Worm (Caenorhabditis elegans) whole organism, young adult: ENCODE measurements around the gene mrps-7.

ENCODE experiments used
- C06A6.2 ChIP-seq: fragments of 200-800 bp; sonication (Bioruptor generic); conservative IDR thresholded peaks from 2 replicates; pipeline ENCODE4 v1.3.6; 2022; ENCODE audit warnings: missing genetic modification characterization, missing compliant biosample characterization
- F10E7.11 ChIP-seq: sonication (generic microtip); optimal IDR thresholded peaks from 2 replicates; lab custom pipeline; 2017; ENCODE audit warnings: mild to moderate bottlenecking, missing genetic modification characterization, moderate library complexity, missing compliant biosample characterization
- F22D6.2 ChIP-seq: sonication (generic microtip); optimal IDR thresholded peaks from 2 replicates; lab custom pipeline; 2016; ENCODE audit warnings: mild to moderate bottlenecking, missing genetic modification characterization, missing compliant biosample characterization
- F23B12.7 ChIP-seq: sonication (generic microtip); optimal IDR thresholded peaks from 2 replicates; lab custom pipeline; 2017; ENCODE audit warnings: missing genetic modification characterization, mild to moderate bottlenecking, missing compliant biosample characterization, antibody characterized with exemption, moderate library complexity; ENCODE audit not compliant: insufficient read depth
- F49E8.2 ChIP-seq: sonication (generic microtip); optimal IDR thresholded peaks from 3 replicates; lab custom pipeline; 2017; ENCODE audit warnings: missing genetic modification characterization, mild to moderate bottlenecking, missing compliant biosample characterization, antibody characterized with exemption, moderate library complexity; ENCODE audit not compliant: insufficient read depth
- F57C9.4 ChIP-seq: sonication (generic microtip); optimal IDR thresholded peaks from 2 replicates; lab custom pipeline; 2017; ENCODE audit warnings: mild to moderate bottlenecking, missing genetic modification characterization, missing compliant biosample characterization
- K12H6.12 ChIP-seq: fragments of 200-800 bp; sonication (Bioruptor generic); optimal IDR thresholded peaks from 2 replicates; lab custom pipeline; 2018; ENCODE audit warnings: mild to moderate bottlenecking, missing genetic modification characterization, missing compliant biosample characterization
- T26A5.8 ChIP-seq: sonication (generic microtip); optimal IDR thresholded peaks from 2 replicates; lab custom pipeline; 2016; ENCODE audit warnings: missing genetic modification characterization, missing compliant biosample characterization
- Y56A3A.18 ChIP-seq: fragments of 200-800 bp; sonication (Bioruptor generic); IDR thresholded peaks from 2 replicates; pipeline ENCODE4 v1.3.6; 2022; ENCODE audit warnings: missing genetic modification reagents, missing genetic modification characterization, missing compliant biosample characterization
- Y67H2A.10 ChIP-seq: fragments of 200-800 bp; sonication (Bioruptor generic); conservative IDR thresholded peaks from 2 replicates; pipeline ENCODE4 v1.3.6; 2022; ENCODE audit warnings: missing genetic modification reagents, missing genetic modification characterization, missing compliant biosample characterization
- Y95B8A.8 ChIP-seq: fragments of 200-800 bp; sonication (Bioruptor generic); IDR thresholded peaks from 2 replicates; pipeline ENCODE4 v1.3.6; 2022; ENCODE audit warnings: missing genetic modification reagents, missing genetic modification characterization, missing compliant biosample characterization
- akir-1 ChIP-seq: fragments of 200-800 bp; sonication (Bioruptor generic); optimal IDR thresholded peaks from 2 replicates; lab custom pipeline; 2018; ENCODE audit warnings: mild to moderate bottlenecking, missing genetic modification characterization, moderate library complexity, missing compliant biosample characterization
- aptf-2 ChIP-seq: fragments of 200-800 bp; sonication (Bioruptor generic); conservative IDR thresholded peaks from 2 replicates; pipeline ENCODE4 v1.3.6; 2022; ENCODE audit warnings: missing genetic modification reagents, missing genetic modification characterization, missing compliant biosample characterization
- aptf-3 ChIP-seq: fragments of 200-800 bp; sonication (Bioruptor generic); IDR thresholded peaks from 2 replicates; pipeline ENCODE4 v1.3.6; 2022; ENCODE audit warnings: missing genetic modification characterization, missing compliant biosample characterization
- attf-3 ChIP-seq: fragments of 200-800 bp; sonication (Bioruptor generic); conservative IDR thresholded peaks from 2 replicates; pipeline ENCODE4 v1.3.6; 2022; ENCODE audit warnings: missing genetic modification reagents, missing genetic modification characterization, missing compliant biosample characterization
- attf-6 ChIP-seq: fragments of 200-800 bp; sonication (Bioruptor generic); IDR thresholded peaks from 2 replicates; pipeline ENCODE4 v1.3.6; 2022; ENCODE audit warnings: missing genetic modification reagents, missing genetic modification characterization, missing compliant biosample characterization
- bed-2 ChIP-seq: fragments of 200-800 bp; sonication (Bioruptor generic); IDR thresholded peaks from 2 replicates; pipeline ENCODE4 v1.3.6; 2022; ENCODE audit warnings: missing genetic modification reagents, missing genetic modification characterization, missing compliant biosample characterization
- cebp-1 ChIP-seq, 2 experiments: fragments of 200-800 bp in 1 of 2; sonication (Bioruptor generic) in 1 of 2; sonication (generic microtip) in 1 of 2; IDR thresholded peaks in 1 of 2; optimal IDR thresholded peaks in 1 of 2; 2 replicates each; pipeline versions ENCODE4 v1.3.6 to Lab custom; 2017 to 2022; ENCODE audit warnings: missing compliant biosample characterization in 2 of 2, missing genetic modification characterization in 2 of 2, mild to moderate bottlenecking in 1 of 2, missing genetic modification reagents in 1 of 2, moderate library complexity in 1 of 2
- ceh-100 ChIP-seq: fragments of 200-800 bp; sonication (Bioruptor generic); IDR thresholded peaks from 2 replicates; pipeline ENCODE4 v1.3.6; 2022; ENCODE audit warnings: missing genetic modification reagents, missing genetic modification characterization, missing compliant biosample characterization
- ceh-79 ChIP-seq: sonication (generic microtip); optimal IDR thresholded peaks from 2 replicates; lab custom pipeline; 2017; ENCODE audit warnings: mild to moderate bottlenecking, missing genetic modification characterization, missing compliant biosample characterization
- chd-7 ChIP-seq: sonication (generic microtip); optimal IDR thresholded peaks from 2 replicates; lab custom pipeline; 2016; ENCODE audit warnings: mild to moderate bottlenecking, missing genetic modification characterization, moderate library complexity, missing compliant biosample characterization
- dox-1 ChIP-seq: fragments of 200-800 bp; sonication (Bioruptor generic); IDR thresholded peaks from 2 replicates; pipeline ENCODE4 v1.3.6; 2022; ENCODE audit warnings: missing genetic modification reagents, missing genetic modification characterization, missing compliant biosample characterization
- dpl-1 ChIP-seq: fragments of 150-350 bp; optimal IDR thresholded peaks from 2 replicates; lab custom pipeline; 2014; ENCODE audit warnings: missing biosample characterization, missing genetic modification reagents, missing genetic modification characterization
- efl-1 ChIP-seq: fragments of 150-350 bp; optimal IDR thresholded peaks from 2 replicates; lab custom pipeline; 2014; ENCODE audit warnings: missing biosample characterization, missing genetic modification reagents, missing genetic modification characterization
- egl-18 ChIP-seq: fragments of 200-800 bp; sonication (Bioruptor generic); IDR thresholded peaks from 2 replicates; pipeline ENCODE4 v1.3.6; 2022; ENCODE audit warnings: missing genetic modification reagents, missing genetic modification characterization, missing compliant biosample characterization
- egrh-3 ChIP-seq: fragments of 200-800 bp; sonication (Bioruptor generic); IDR thresholded peaks from 2 replicates; pipeline ENCODE4 v1.3.6; 2022; ENCODE audit warnings: missing genetic modification reagents, missing genetic modification characterization, missing compliant biosample characterization
- ekl-4 ChIP-seq: fragments of 200-800 bp; sonication (Bioruptor generic); IDR thresholded peaks from 2 replicates; pipeline ENCODE4 v1.3.6; 2022; ENCODE audit warnings: missing genetic modification reagents, missing genetic modification characterization, missing compliant biosample characterization
- him-1 ChIP-seq: sonication (generic microtip); optimal IDR thresholded peaks from 2 replicates; lab custom pipeline; 2016; ENCODE audit warnings: missing genotype, missing genetic modification reagents, missing genetic modification characterization, missing compliant biosample characterization
- hlh-26 ChIP-seq: fragments of 200-800 bp; sonication (Bioruptor generic); conservative IDR thresholded peaks from 2 replicates; pipeline ENCODE4 v1.3.6; 2022; ENCODE audit warnings: missing genetic modification reagents, missing genetic modification characterization, missing compliant biosample characterization
- hrde-1 ChIP-seq: sonication (generic microtip); optimal IDR thresholded peaks from 2 replicates; lab custom pipeline; 2016; ENCODE audit warnings: missing genetic modification characterization, mild to moderate bottlenecking, missing compliant biosample characterization, moderate library complexity, missing genotype, missing genetic modification reagents, borderline replicate concordance
- hsf-1 ChIP-seq: fragments of 200-800 bp; sonication (Bioruptor generic); IDR thresholded peaks from 2 replicates; pipeline ENCODE4 v1.3.6; 2022; ENCODE audit warnings: missing genetic modification reagents, missing genetic modification characterization, missing compliant biosample characterization
- let-526 ChIP-seq: fragments of 200-800 bp; sonication (Bioruptor generic); IDR thresholded peaks from 2 replicates; pipeline ENCODE4 v1.3.6; 2022; ENCODE audit warnings: missing genetic modification reagents, missing genetic modification characterization, missing compliant biosample characterization
- let-607 ChIP-seq, 2 experiments: fragments of 200-800 bp in 1 of 2; sonication (Bioruptor generic) in 1 of 2; sonication (generic microtip) in 1 of 2; optimal IDR thresholded peaks; 2 replicates each; lab custom pipeline; 2016 to 2018; ENCODE audit warnings: mild to moderate bottlenecking in 2 of 2, missing compliant biosample characterization in 2 of 2, missing genetic modification characterization in 2 of 2, moderate library complexity in 2 of 2, missing genotype in 1 of 2
- lin-35 ChIP-seq, 3 experiments: fragments of 150-350 bp in 2 of 3; sonication (generic microtip) in 1 of 3; optimal IDR thresholded peaks; 2 replicates each; lab custom pipeline; 2014 to 2018; ENCODE audit warnings: missing biosample characterization in 3 of 3, missing genetic modification characterization in 3 of 3, missing genetic modification reagents in 3 of 3
- lir-1 ChIP-seq: fragments of 200-800 bp; sonication (Bioruptor generic); conservative IDR thresholded peaks from 2 replicates; pipeline ENCODE4 v1.3.6; 2022; ENCODE audit warnings: missing genetic modification reagents, missing genetic modification characterization, missing compliant biosample characterization
- madf-6 ChIP-seq: fragments of 200-800 bp; sonication (Bioruptor generic); IDR thresholded peaks from 2 replicates; pipeline ENCODE4 v1.3.6; 2022; ENCODE audit warnings: missing genetic modification reagents, missing genetic modification characterization, missing compliant biosample characterization
- nfyb-1 ChIP-seq: fragments of 200-800 bp; sonication (Bioruptor generic); IDR thresholded peaks from 2 replicates; pipeline ENCODE4 v1.3.6; 2022; ENCODE audit warnings: missing genetic modification reagents, missing genetic modification characterization, missing compliant biosample characterization
- nhr-120 ChIP-seq: fragments of 200-800 bp; sonication (Bioruptor generic); IDR thresholded peaks from 2 replicates; pipeline ENCODE4 v1.3.6; 2022; ENCODE audit warnings: missing genetic modification characterization, missing compliant biosample characterization
- nhr-90 ChIP-seq: sonication (generic microtip); optimal IDR thresholded peaks from 2 replicates; lab custom pipeline; 2016; ENCODE audit warnings: missing genotype, mild to moderate bottlenecking, missing genetic modification characterization, missing compliant biosample characterization
- pbrm-1 ChIP-seq: fragments of 200-800 bp; sonication (Bioruptor generic); IDR thresholded peaks from 2 replicates; pipeline ENCODE4 v1.3.6; 2022; ENCODE audit warnings: missing genetic modification reagents, missing genetic modification characterization, missing compliant biosample characterization
- rpc-1 ChIP-seq, 2 experiments: fragments of 150-350 bp in 1 of 2; sonication (generic microtip) in 1 of 2; optimal IDR thresholded peaks; 2 replicates each; lab custom pipeline; 2014 to 2018; ENCODE audit warnings: missing biosample characterization in 1 of 2, missing genetic modification characterization in 1 of 2, missing genetic modification reagents in 1 of 2, missing genotype in 1 of 2
- sdz-38 ChIP-seq: sonication (generic microtip); optimal IDR thresholded peaks from 2 replicates; lab custom pipeline; 2016; ENCODE audit warnings: missing genotype, missing genetic modification characterization, missing compliant biosample characterization
- snpc-3.4 ChIP-seq: sonication (generic microtip); optimal IDR thresholded peaks from 2 replicates; lab custom pipeline; 2017; ENCODE audit warnings: missing genetic modification characterization, mild to moderate bottlenecking, missing compliant biosample characterization, antibody characterized with exemption, moderate library complexity, missing genotype, missing genetic modification reagents
- tbp1 ChIP-seq: fragments of 200-800 bp; sonication (Bioruptor generic); optimal IDR thresholded peaks from 2 replicates; lab custom pipeline; 2018; ENCODE audit warnings: mild to moderate bottlenecking, missing genetic modification characterization, missing compliant biosample characterization
- unc-130 ChIP-seq: sonication (generic microtip); optimal IDR thresholded peaks from 2 replicates; lab custom pipeline; 2016; ENCODE audit warnings: missing genetic modification reagents, missing genetic modification characterization, missing compliant biosample characterization
- unc-62 ChIP-seq: fragments of 150-350 bp; optimal IDR thresholded peaks from 2 replicates; lab custom pipeline; 2014; ENCODE audit warnings: missing biosample characterization, missing genetic modification reagents, missing genetic modification characterization
- ztf-28 ChIP-seq: fragments of 200-800 bp; sonication (Bioruptor generic); IDR thresholded peaks from 2 replicates; pipeline ENCODE4 v1.3.6; 2022; ENCODE audit warnings: missing genetic modification reagents, missing genetic modification characterization, missing compliant biosample characterization

Gene mrps-7

ce11 chrIV:14764719-14765173 lies 2.8 kb downstream of the mrps-7 start:
- TF ChIP-seq rpc-1 (optimal IDR thresholded peaks at IDR 0.05; lab: Kevin White, UChicago) = no peak
- TF ChIP-seq rpc-1 (tag; optimal IDR thresholded peaks at IDR 0.05; lab: Kevin White, UChicago) = peak; percentile 7
- no peak for TF ChIP-seq F10E7.11 (tag; lab: Kevin White, UChicago)
- TF ChIP-seq T26A5.8 (tag; lab: Kevin White, UChicago) = no peak
- peak; percentile 96 for TF ChIP-seq pbrm-1 (GFP tag; lab: Robert Waterston, UW)
- TF ChIP-seq cebp-1 (GFP tag; IDR thresholded peaks at IDR 0.05; lab: Robert Waterston, UW) = no peak
- no peak for TF ChIP-seq cebp-1 (tag; optimal IDR thresholded peaks at IDR 0.05; lab: Kevin White, UChicago)
- no peak for TF ChIP-seq nhr-90
- TF ChIP-seq unc-62 (GFP tag; lab: Kevin White, UChicago) = no peak
- no peak for TF ChIP-seq hlh-26
- no peak for TF ChIP-seq K12H6.12 (tag; lab: Kevin White, UChicago)
- TF ChIP-seq egl-18 (GFP tag; lab: Robert Waterston, UW) = no peak
- no peak for TF ChIP-seq nhr-120 (GFP tag; lab: Robert Waterston, UW)
- no peak for TF ChIP-seq sdz-38 (tag; lab: Kevin White, UChicago)
- peak; percentile 71 for TF ChIP-seq ekl-4 (GFP tag; lab: Robert Waterston, UW)
- 0 out of 2 replicates have a peak, but pooled peaks have one; percentile 26 for TF ChIP-seq Y56A3A.18 (GFP tag; lab: Robert Waterston, UW)
- TF ChIP-seq F49E8.2 = peak; percentile 71
- 0 out of 2 replicates have a peak, but pooled peaks have one; percentile 47 for TF ChIP-seq Y95B8A.8 (GFP tag; lab: Robert Waterston, UW)
- peak; percentile 71 for TF ChIP-seq lir-1 (GFP tag; lab: Robert Waterston, UW)
- peak; percentile 70 for TF ChIP-seq ceh-100 (GFP tag; lab: Robert Waterston, UW)
- peak; percentile 25 for TF ChIP-seq efl-1 (GFP tag; lab: Kevin White, UChicago)
- TF ChIP-seq F57C9.4 (tag; lab: Kevin White, UChicago) = no peak
- TF ChIP-seq tbp1 (GFP tag; lab: Kevin White, UChicago) = peak; percentile 80
- peak; percentile 72; the same call in 1 of the 2 replicates for TF ChIP-seq ztf-28 (GFP tag; lab: Robert Waterston, UW)
- TF ChIP-seq let-526 (GFP tag; lab: Robert Waterston, UW) = no peak
- TF ChIP-seq egrh-3 (GFP tag; lab: Robert Waterston, UW) = no peak
- no peak for TF ChIP-seq aptf-3
- TF ChIP-seq snpc-3.4 (tag; lab: Kevin White, UChicago) = peak; percentile 95
- peak; percentile 74 for TF ChIP-seq him-1
- TF ChIP-seq let-607 (tag; optimal IDR thresholded peaks at IDR 0.05; lab: Kevin White, UChicago) = no peak
- no peak for TF ChIP-seq chd-7
- TF ChIP-seq nfyb-1 (GFP tag; lab: Robert Waterston, UW) = peak; percentile 68; the same call in 1 of the 2 replicates
- peak; percentile 100 for TF ChIP-seq madf-6
- TF ChIP-seq F22D6.2 (tag; lab: Kevin White, UChicago) = no peak
- TF ChIP-seq C06A6.2 (GFP tag; lab: Robert Waterston, UW) = no peak
- no peak for TF ChIP-seq dpl-1 (GFP tag; lab: Kevin White, UChicago)
- no peak for TF ChIP-seq akir-1 (GFP tag; lab: Kevin White, UChicago)
- TF ChIP-seq hrde-1 (tag; lab: Kevin White, UChicago) = peak; percentile 53
- TF ChIP-seq hsf-1 (GFP tag; lab: Robert Waterston, UW) = peak; percentile 57
- TF ChIP-seq unc-130 = peak; percentile 27
- TF ChIP-seq attf-6 (GFP tag; lab: Robert Waterston, UW) = peak; percentile 100
- TF ChIP-seq lin-35 (GFP tag; optimal IDR thresholded peaks at IDR 0.05; lab: Kevin White, UChicago) = no peak
- peak; percentile 44 for TF ChIP-seq attf-3 (GFP tag; lab: Robert Waterston, UW)
- peak; percentile 85 for TF ChIP-seq dox-1 (GFP tag; lab: Robert Waterston, UW)
- TF ChIP-seq Y67H2A.10 (GFP tag; lab: Robert Waterston, UW) = 0 out of 2 replicates have a peak, but pooled peaks have one; percentile 32
- peak; percentile 52; the same call in 1 of the 2 replicates for TF ChIP-seq aptf-2 (GFP tag; lab: Robert Waterston, UW)
- TF ChIP-seq ceh-79 = no peak
- TF ChIP-seq F23B12.7 = peak; percentile 38
- no peak for TF ChIP-seq bed-2
